Fruit fly (Drosophila melanogaster) whole organism, embryonic: ENCODE results near the gene TMEM216.

Source experiments
- Antp ChIP-seq: fragments of 200-800 bp; sonication (Bioruptor generic); optimal IDR thresholded peaks from 3 replicates; lab custom pipeline; 2016; ENCODE audit warnings: missing biosample characterization, missing genetic modification characterization
- CG17361 ChIP-seq: fragments of 200-800 bp; sonication (Bioruptor generic); IDR thresholded peaks from 3 replicates; pipeline ENCODE4 v1.3.6; 2022; ENCODE audit warnings: missing biosample characterization, missing genetic modification characterization
- CG2889 ChIP-seq: fragments of 200-800 bp; sonication (Bioruptor generic); IDR thresholded peaks from 3 replicates; pipeline ENCODE4 v1.3.6; 2022; ENCODE audit warnings: missing biosample characterization, missing genetic modification characterization
- CG3065 ChIP-seq: fragments of 200-800 bp; sonication (Bioruptor generic); optimal IDR thresholded peaks from 2 replicates; lab custom pipeline; 2016; ENCODE audit warnings: missing biosample characterization, missing genetic modification characterization
- CG33557 ChIP-seq: fragments of 200-800 bp; sonication (Bioruptor generic); optimal IDR thresholded peaks from 2 replicates; lab custom pipeline; 2019; ENCODE audit warnings: missing biosample characterization, mild to moderate bottlenecking, missing genetic modification characterization, moderate library complexity
- CG7987 ChIP-seq: fragments of 200-800 bp; sonication (Bioruptor generic); optimal IDR thresholded peaks from 2 replicates; lab custom pipeline; 2018; ENCODE audit warnings: missing biosample characterization, mild to moderate bottlenecking, missing genetic modification characterization, moderate library complexity
- Dip2 ChIP-seq: fragments of 200-800 bp; sonication (Bioruptor generic); IDR thresholded peaks from 2 replicates; pipeline ENCODE4 v1.3.6; 2022; ENCODE audit warnings: missing biosample characterization, missing genetic modification characterization
- Hr51 ChIP-seq, 2 experiments: fragments of 200-800 bp; sonication (Bioruptor generic); optimal IDR thresholded peaks; 2 replicates in 1 of 2; 3 replicates in 1 of 2; lab custom pipeline; 2016 to 2018; ENCODE audit warnings: missing biosample characterization in 2 of 2, missing genetic modification characterization in 2 of 2, mild to moderate bottlenecking in 1 of 2, moderate library complexity in 1 of 2
- ato ChIP-seq: fragments of 200-800 bp; sonication (Bioruptor generic); IDR thresholded peaks from 2 replicates; pipeline ENCODE4 v1.3.6; 2022; ENCODE audit warnings: missing biosample characterization, missing genetic modification characterization; ENCODE audit not compliant: partially characterized antibody
- crol ChIP-seq: fragments of 200-800 bp; sonication (Bioruptor generic); IDR thresholded peaks from 2 replicates; pipeline ENCODE4 v1.3.6; 2022; ENCODE audit warnings: missing biosample characterization, missing genetic modification characterization
- dm ChIP-seq: fragments of 200-800 bp; sonication (Bioruptor generic); optimal IDR thresholded peaks from 3 replicates; lab custom pipeline; 2016; ENCODE audit warnings: missing biosample characterization, missing genetic modification characterization
- gcm ChIP-seq: fragments of 200-800 bp; sonication (Bioruptor generic); optimal IDR thresholded peaks from 2 replicates; lab custom pipeline; 2019; ENCODE audit warnings: missing biosample characterization, mild to moderate bottlenecking, missing genetic modification characterization, moderate library complexity

DNA sequence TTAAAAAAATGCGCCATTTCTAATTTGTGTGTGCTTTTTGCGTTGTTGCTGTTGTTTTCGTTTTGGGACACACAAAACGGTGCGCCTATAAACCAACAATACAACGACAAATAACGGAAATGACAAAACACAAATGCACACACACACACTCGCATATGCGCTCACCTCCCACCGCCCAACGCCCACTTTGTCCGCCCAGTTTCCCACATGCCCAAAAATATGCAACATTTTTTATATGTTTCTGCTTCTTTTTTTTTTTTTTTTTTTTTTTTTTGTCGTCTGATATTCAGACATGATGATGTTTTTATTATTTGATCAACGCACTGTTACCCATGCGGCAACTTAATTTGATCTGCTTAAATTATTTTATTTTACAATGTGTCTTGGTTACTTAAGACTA lies 8.9 kb upstream of the TMEM216 start:
- no peak for TF ChIP-seq Dip2 (GFP tag; lab: Robert Waterston, UW)
- TF ChIP-seq CG7987 (GFP tag; lab: Kevin White, UChicago), result no peak
- TF ChIP-seq CG17361 (GFP tag; lab: Robert Waterston, UW), result no peak
- TF ChIP-seq gcm (GFP tag; lab: Kevin White, UChicago), result no peak
- no peak for TF ChIP-seq Antp
- no peak for TF ChIP-seq CG2889
- no peak for TF ChIP-seq CG33557
- TF ChIP-seq Hr51 (GFP tag; optimal IDR thresholded peaks at IDR 0.05; lab: Kevin White, UChicago), result no peak
- peak; percentile 78 for TF ChIP-seq CG3065 (GFP tag; lab: Kevin White, UChicago)
- TF ChIP-seq ato (GFP tag; lab: Robert Waterston, UW), result no peak
- TF ChIP-seq crol, result no peak; the same call in 1 of the 2 replicates
- no peak for TF ChIP-seq dm
